Fruit fly (Drosophila melanogaster) whole organism, prepupa: ENCODE measurements around the gene toe.
A peak's percentile ranks its signal among the peaks of the same experiment; 100 is the strongest.

Experiments
- Blimp-1 ChIP-seq: fragments of 200-800 bp; sonication (Bioruptor generic); optimal IDR thresholded peaks from 3 replicates; lab custom pipeline; 2017; ENCODE audit warnings: missing biosample characterization, missing genetic modification characterization, mild to moderate bottlenecking, moderate library complexity, missing genetic modification reagents
- CG10631 ChIP-seq: fragments of 200-800 bp; sonication (Bioruptor generic); optimal IDR thresholded peaks from 2 replicates; lab custom pipeline; 2016; ENCODE audit warnings: missing biosample characterization, missing genetic modification characterization
- CG10669 ChIP-seq: fragments of 200-800 bp; sonication (Bioruptor generic); optimal IDR thresholded peaks from 3 replicates; lab custom pipeline; 2018; ENCODE audit warnings: missing biosample characterization, mild to moderate bottlenecking, missing genetic modification characterization, moderate library complexity
- CG11294 ChIP-seq: fragments of 200-800 bp; sonication (Bioruptor generic); IDR thresholded peaks from 2 replicates; pipeline ENCODE4 v1.3.6; 2022; ENCODE audit warnings: missing biosample characterization, missing genetic modification characterization
- CG11762 ChIP-seq: fragments of 200-800 bp; sonication (Bioruptor generic); optimal IDR thresholded peaks from 3 replicates; lab custom pipeline; 2016; ENCODE audit warnings: missing biosample characterization, missing genetic modification characterization; ENCODE audit not compliant: insufficient read depth
- CG11902 ChIP-seq: fragments of 200-800 bp; sonication (Bioruptor generic); optimal IDR thresholded peaks from 3 replicates; lab custom pipeline; 2016; ENCODE audit warnings: missing biosample characterization, missing genetic modification characterization
- CG15336 ChIP-seq: fragments of 200-800 bp; sonication (Bioruptor generic); IDR thresholded peaks from 2 replicates; pipeline ENCODE4 v1.3.6; 2022; ENCODE audit warnings: missing biosample characterization, missing genetic modification characterization
- CG3032 ChIP-seq: fragments of 200-800 bp; optimal IDR thresholded peaks from 2 replicates; lab custom pipeline; 2019; ENCODE audit warnings: missing biosample characterization, mild to moderate bottlenecking, missing genetic modification characterization, moderate library complexity
- CG31627 ChIP-seq: fragments of 200-800 bp; sonication (Bioruptor generic); optimal IDR thresholded peaks from 3 replicates; lab custom pipeline; 2016; ENCODE audit warnings: missing biosample characterization, missing genetic modification characterization
- CG32006 ChIP-seq: fragments of 200-800 bp; sonication (Bioruptor generic); optimal IDR thresholded peaks from 3 replicates; lab custom pipeline; 2017; ENCODE audit warnings: missing biosample characterization, mild to moderate bottlenecking, missing genetic modification characterization
- CG3919 ChIP-seq: fragments of 200-800 bp; sonication (Bioruptor generic); optimal IDR thresholded peaks from 3 replicates; lab custom pipeline; 2016; ENCODE audit warnings: missing biosample characterization, missing genetic modification characterization
- CG4318 ChIP-seq: fragments of 200-800 bp; sonication (Bioruptor generic); optimal IDR thresholded peaks from 3 replicates; lab custom pipeline; 2017; ENCODE audit warnings: missing biosample characterization, mild to moderate bottlenecking, missing genetic modification characterization
- CG6163 ChIP-seq: fragments of 200-800 bp; sonication (Bioruptor generic); IDR thresholded peaks from 3 replicates; pipeline ENCODE4 v1.3.6; 2022; ENCODE audit warnings: missing biosample characterization, missing genetic modification characterization
- CG6276 ChIP-seq: fragments of 200-800 bp; sonication (Bioruptor generic); optimal IDR thresholded peaks from 2 replicates; lab custom pipeline; 2017; ENCODE audit warnings: missing biosample characterization, mild to moderate bottlenecking, missing genetic modification characterization
- CG6792 ChIP-seq: fragments of 200-800 bp; sonication (Bioruptor generic); optimal IDR thresholded peaks from 3 replicates; lab custom pipeline; 2016; ENCODE audit warnings: missing biosample characterization, missing genetic modification characterization
- CG6808 ChIP-seq: fragments of 200-800 bp; sonication (Bioruptor generic); optimal IDR thresholded peaks from 3 replicates; lab custom pipeline; 2017; ENCODE audit warnings: missing biosample characterization, missing genetic modification characterization, mild to moderate bottlenecking, moderate library complexity, missing genetic modification reagents
- CG6854 ChIP-seq: fragments of 200-800 bp; sonication (Bioruptor generic); optimal IDR thresholded peaks from 2 replicates; lab custom pipeline; 2017; ENCODE audit warnings: missing biosample characterization, mild to moderate bottlenecking, missing genetic modification characterization
- CG7368 ChIP-seq: fragments of 200-800 bp; sonication (Bioruptor generic); optimal IDR thresholded peaks from 3 replicates; lab custom pipeline; 2016; ENCODE audit warnings: missing biosample characterization, missing genetic modification characterization
- CG8119 ChIP-seq: fragments of 200-800 bp; sonication (Bioruptor generic); IDR thresholded peaks from 3 replicates; pipeline ENCODE4 v1.3.6; 2022; ENCODE audit warnings: missing biosample characterization, missing genetic modification characterization
- CG8319 ChIP-seq: fragments of 200-800 bp; sonication (Bioruptor generic); optimal IDR thresholded peaks from 3 replicates; lab custom pipeline; 2016; ENCODE audit warnings: missing biosample characterization, missing genetic modification characterization
- CG8632 ChIP-seq: fragments of 200-800 bp; sonication (Bioruptor generic); optimal IDR thresholded peaks from 3 replicates; lab custom pipeline; 2016; ENCODE audit warnings: missing biosample characterization, missing genetic modification characterization
- CG9139 ChIP-seq: fragments of 200-800 bp; sonication (Bioruptor generic); optimal IDR thresholded peaks from 3 replicates; lab custom pipeline; 2017; ENCODE audit warnings: missing biosample characterization, mild to moderate bottlenecking, missing genetic modification characterization
- Eip75B ChIP-seq: fragments of 200-800 bp; sonication (Bioruptor generic); optimal IDR thresholded peaks from 3 replicates; lab custom pipeline; 2016; ENCODE audit warnings: missing biosample characterization, missing genetic modification characterization
- Eip78C ChIP-seq: fragments of 200-800 bp; sonication (Bioruptor generic); peaks from one replicate; lab custom pipeline; 2016; ENCODE audit warnings: missing biosample characterization, missing genetic modification characterization
- Ets21C ChIP-seq: fragments of 200-800 bp; sonication (Bioruptor generic); optimal IDR thresholded peaks from 3 replicates; lab custom pipeline; 2016; ENCODE audit warnings: missing biosample characterization, missing genetic modification characterization
- Ets96B ChIP-seq: fragments of 200-800 bp; optimal IDR thresholded peaks from 2 replicates; lab custom pipeline; 2019; ENCODE audit warnings: missing biosample characterization, mild to moderate bottlenecking, missing genetic modification characterization, moderate library complexity
- Hr39 ChIP-seq: fragments of 200-800 bp; sonication (Bioruptor generic); optimal IDR thresholded peaks from 2 replicates; lab custom pipeline; 2016; ENCODE audit warnings: missing biosample characterization, missing genetic modification characterization
- Hr4 ChIP-seq: fragments of 200-800 bp; sonication (Bioruptor generic); optimal IDR thresholded peaks from 3 replicates; lab custom pipeline; 2016; ENCODE audit warnings: missing biosample characterization, missing genetic modification characterization
- Lpt ChIP-seq: fragments of 200-800 bp; sonication (Bioruptor generic); optimal IDR thresholded peaks from 3 replicates; lab custom pipeline; 2016; ENCODE audit warnings: missing biosample characterization, missing genetic modification characterization
- Met ChIP-seq: fragments of 200-800 bp; sonication (Bioruptor generic); optimal IDR thresholded peaks from 3 replicates; lab custom pipeline; 2016; ENCODE audit warnings: missing biosample characterization, missing genetic modification characterization
- OdsH ChIP-seq: fragments of 200-800 bp; sonication (Bioruptor generic); optimal IDR thresholded peaks from 3 replicates; lab custom pipeline; 2016; ENCODE audit warnings: missing biosample characterization, missing genetic modification characterization
- Smox ChIP-seq: fragments of 200-800 bp; sonication (Bioruptor generic); optimal IDR thresholded peaks from 3 replicates; lab custom pipeline; 2016; ENCODE audit warnings: missing biosample characterization, missing genetic modification characterization
- Sox102F ChIP-seq: fragments of 200-800 bp; sonication (Bioruptor generic); optimal IDR thresholded peaks from 2 replicates; lab custom pipeline; 2016; ENCODE audit warnings: missing biosample characterization, mild to moderate bottlenecking, missing genetic modification characterization
- Sox14 ChIP-seq: fragments of 200-800 bp; sonication (Bioruptor generic); optimal IDR thresholded peaks from 3 replicates; lab custom pipeline; 2016; ENCODE audit warnings: missing biosample characterization, missing genetic modification characterization
- Sox15 ChIP-seq: fragments of 200-800 bp; sonication (Bioruptor generic); optimal IDR thresholded peaks from 3 replicates; lab custom pipeline; 2016; ENCODE audit warnings: missing biosample characterization, missing genetic modification characterization
- achi ChIP-seq: fragments of 200-800 bp; sonication (Bioruptor generic); optimal IDR thresholded peaks from 3 replicates; lab custom pipeline; 2016; ENCODE audit warnings: missing biosample characterization, missing genetic modification characterization
- acj6 ChIP-seq: fragments of 200-800 bp; sonication (Bioruptor generic); optimal IDR thresholded peaks from 3 replicates; lab custom pipeline; 2016; ENCODE audit warnings: missing biosample characterization, missing genetic modification characterization
- dac ChIP-seq: fragments of 200-800 bp; sonication (Bioruptor generic); optimal IDR thresholded peaks from 2 replicates; lab custom pipeline; 2017; ENCODE audit warnings: missing biosample characterization, mild to moderate bottlenecking, missing genetic modification characterization
- eg ChIP-seq: fragments of 200-800 bp; sonication (Bioruptor generic); IDR thresholded peaks from 3 replicates; pipeline ENCODE4 v1.3.6; 2022; ENCODE audit warnings: missing biosample characterization, missing genetic modification characterization
- esn ChIP-seq: fragments of 200-800 bp; sonication (Bioruptor generic); optimal IDR thresholded peaks from 2 replicates; lab custom pipeline; 2016; ENCODE audit warnings: missing biosample characterization, mild to moderate bottlenecking, missing genetic modification characterization, moderate library complexity
- fd85E ChIP-seq: fragments of 200-800 bp; sonication (Bioruptor generic); optimal IDR thresholded peaks from 3 replicates; lab custom pipeline; 2016; ENCODE audit warnings: missing biosample characterization, missing genetic modification characterization
- fkh ChIP-seq: fragments of 200-800 bp; sonication (Bioruptor generic); optimal IDR thresholded peaks from 3 replicates; lab custom pipeline; 2017; ENCODE audit warnings: missing biosample characterization, mild to moderate bottlenecking, missing genetic modification characterization, moderate library complexity
- lz ChIP-seq: fragments of 200-800 bp; sonication (Bioruptor generic); optimal IDR thresholded peaks from 3 replicates; lab custom pipeline; 2016; ENCODE audit warnings: missing biosample characterization, missing genetic modification characterization
- net ChIP-seq: fragments of 200-800 bp; sonication (Bioruptor generic); optimal IDR thresholded peaks from 3 replicates; lab custom pipeline; 2016; ENCODE audit warnings: missing biosample characterization, missing genetic modification characterization
- spab ChIP-seq: fragments of 200-800 bp; sonication (Bioruptor generic); optimal IDR thresholded peaks from 2 replicates; lab custom pipeline; 2017; ENCODE audit warnings: missing biosample characterization, mild to moderate bottlenecking, missing genetic modification characterization, missing genetic modification reagents
- ss ChIP-seq, 2 experiments: fragments of 200-800 bp; sonication (Bioruptor generic); optimal IDR thresholded peaks; 2 replicates in 1 of 2; 3 replicates in 1 of 2; lab custom pipeline; 2017 to 2018; ENCODE audit warnings: mild to moderate bottlenecking in 2 of 2, missing biosample characterization in 2 of 2, missing genetic modification characterization in 2 of 2, moderate library complexity in 1 of 2
- svp ChIP-seq: fragments of 200-800 bp; sonication (Bioruptor generic); peaks from one replicate; lab custom pipeline; 2016; ENCODE audit warnings: missing biosample characterization, missing genetic modification characterization
- topi ChIP-seq: fragments of 200-800 bp; sonication (Bioruptor generic); optimal IDR thresholded peaks from 3 replicates; lab custom pipeline; 2016; ENCODE audit warnings: missing biosample characterization, missing genetic modification characterization
- vri ChIP-seq: fragments of 200-800 bp; sonication (Bioruptor generic); optimal IDR thresholded peaks from 3 replicates; lab custom pipeline; 2016; ENCODE audit warnings: missing biosample characterization, mild to moderate bottlenecking, missing genetic modification characterization

The toe gene

DNA sequence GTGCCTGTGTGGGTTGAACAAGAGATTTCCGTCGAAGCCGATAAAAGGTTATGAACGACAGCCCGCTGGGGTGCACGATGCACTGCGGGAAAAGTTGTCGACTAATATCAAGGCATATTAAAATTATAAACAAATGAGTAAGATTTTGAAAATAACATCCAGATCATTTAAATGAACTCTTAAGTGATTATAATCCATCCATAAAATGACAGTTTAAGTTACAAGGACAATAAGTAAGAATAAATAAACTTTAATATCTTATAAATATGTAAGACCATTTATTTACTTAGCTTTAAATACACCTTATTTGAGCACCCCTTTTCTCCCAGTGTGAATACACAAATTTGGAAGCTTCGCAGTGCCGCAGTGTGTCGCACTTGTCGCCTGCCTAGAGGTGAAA lies 11.6 kb upstream of the toe start:
- TF ChIP-seq svp (GFP tag; lab: Kevin White, UChicago) (peak; percentile 28), Eip78C (GFP tag; lab: Kevin White, UChicago) (peak; percentile 68), CG10631 (GFP tag; lab: Kevin White, UChicago) (no peak), CG32006 (GFP tag; lab: Kevin White, UChicago) (no peak), CG10669 (GFP tag; lab: Kevin White, UChicago) (peak; percentile 13), esn (GFP tag; lab: Kevin White, UChicago) (peak; percentile 4), Met (peak; percentile 12), CG3919 (peak; percentile 6), CG8632 (GFP tag; lab: Kevin White, UChicago) (no peak), CG3032 (peak; percentile 11)

DNA sequence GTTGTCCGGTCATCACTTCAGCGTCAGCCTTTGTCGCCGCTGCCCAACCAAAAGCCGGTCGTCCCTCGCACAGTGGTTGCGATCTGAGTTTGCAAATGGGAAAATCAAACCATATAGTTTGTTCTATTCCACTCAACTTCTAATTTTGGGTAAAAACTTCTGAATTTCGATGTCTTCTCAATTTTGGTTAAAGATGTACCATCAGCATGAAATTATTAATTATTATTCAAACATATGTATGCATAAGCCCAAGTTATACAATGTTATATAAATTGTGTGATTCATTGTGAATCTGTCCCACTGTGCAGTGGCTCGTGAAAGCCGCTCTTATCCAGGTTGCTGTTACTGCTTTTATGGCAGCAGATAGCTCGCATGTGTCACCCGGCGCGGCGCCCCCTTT lies 10.1 kb upstream of the toe start:
- peak; percentile 37 for TF ChIP-seq CG9139 (GFP tag; lab: Kevin White, UChicago)
- TF ChIP-seq Sox102F (GFP tag; lab: Kevin White, UChicago): peak; percentile 83
- TF ChIP-seq esn (GFP tag; lab: Kevin White, UChicago): peak; percentile 68
- peak; percentile 53 for TF ChIP-seq net (GFP tag; lab: Kevin White, UChicago)
- peak; percentile 37 for TF ChIP-seq CG7368 (GFP tag; lab: Kevin White, UChicago)
- TF ChIP-seq svp (GFP tag; lab: Kevin White, UChicago): peak; percentile 88
- TF ChIP-seq achi (GFP tag; lab: Kevin White, UChicago): peak; percentile 73
- TF ChIP-seq Lpt (GFP tag; lab: Kevin White, UChicago): no peak
- TF ChIP-seq CG15336 (GFP tag; lab: Robert Waterston, UW): peak; percentile 59
- peak; percentile 64 for TF ChIP-seq topi (GFP tag; lab: Kevin White, UChicago)
- TF ChIP-seq vri (GFP tag; lab: Kevin White, UChicago): peak; percentile 45
- TF ChIP-seq CG6854: peak; percentile 3
- peak; percentile 66 for TF ChIP-seq Hr4 (GFP tag; lab: Kevin White, UChicago)
- peak; percentile 94 for TF ChIP-seq Eip78C (GFP tag; lab: Kevin White, UChicago)
- TF ChIP-seq fd85E (GFP tag; lab: Kevin White, UChicago): no peak
- peak; percentile 72 for TF ChIP-seq Sox14 (GFP tag; lab: Kevin White, UChicago)
- TF ChIP-seq acj6 (GFP tag; lab: Kevin White, UChicago): peak; percentile 70
- TF ChIP-seq CG10631 (GFP tag; lab: Kevin White, UChicago): peak; percentile 33
- peak; percentile 66 for TF ChIP-seq CG8119 (GFP tag; lab: Robert Waterston, UW)
- peak; percentile 35 for TF ChIP-seq spab
- peak; percentile 15 for TF ChIP-seq CG8319 (GFP tag; lab: Kevin White, UChicago)
- peak; percentile 62 for TF ChIP-seq CG4318
- TF ChIP-seq Sox15: peak; percentile 51
- TF ChIP-seq ss (GFP tag; optimal IDR thresholded peaks at IDR 0.05; lab: Kevin White, UChicago): peak; percentile 65 to 71
- TF ChIP-seq Hr39 (GFP tag; lab: Kevin White, UChicago): peak; percentile 53
- peak; percentile 76 for TF ChIP-seq CG6808 (GFP tag; lab: Kevin White, UChicago)
- peak; percentile 75 for TF ChIP-seq CG32006 (GFP tag; lab: Kevin White, UChicago)
- TF ChIP-seq CG3032: peak; percentile 73
- TF ChIP-seq Ets21C (GFP tag; lab: Kevin White, UChicago): peak; percentile 30
- TF ChIP-seq eg (GFP tag; lab: Robert Waterston, UW): peak; percentile 50; the same call in 1 of the 3 replicates
- peak; percentile 75 for TF ChIP-seq Smox
- TF ChIP-seq CG11902 (GFP tag; lab: Kevin White, UChicago): peak; percentile 31
- TF ChIP-seq CG6792 (GFP tag; lab: Kevin White, UChicago): peak; percentile 52
- peak; percentile 47 for TF ChIP-seq lz (GFP tag; lab: Kevin White, UChicago)
- TF ChIP-seq dac (GFP tag; lab: Kevin White, UChicago): no peak
- peak; percentile 65; the same call in 2 of the 3 replicates for TF ChIP-seq CG6163 (GFP tag; lab: Robert Waterston, UW)
- peak; percentile 77 for TF ChIP-seq Met
- peak; percentile 70 for TF ChIP-seq OdsH
- TF ChIP-seq CG8632 (GFP tag; lab: Kevin White, UChicago): peak; percentile 60
- TF ChIP-seq Ets96B (tag; lab: Kevin White, UChicago): peak; percentile 71
- no peak for TF ChIP-seq CG11762 (GFP tag; lab: Kevin White, UChicago)
- peak; percentile 11 for TF ChIP-seq Blimp-1
- peak; percentile 55 for TF ChIP-seq Eip75B (GFP tag; lab: Kevin White, UChicago)
- TF ChIP-seq CG6276 (GFP tag; lab: Kevin White, UChicago): peak; percentile 36
- no peak for TF ChIP-seq fkh (GFP tag; lab: Kevin White, UChicago)
- TF ChIP-seq CG11294: no peak
- peak; percentile 60 for TF ChIP-seq CG31627 (GFP tag; lab: Kevin White, UChicago)
